Worm (Caenorhabditis elegans): ENCODE data around the gene F26H11.8.

Gene F26H11.8

DNA sequence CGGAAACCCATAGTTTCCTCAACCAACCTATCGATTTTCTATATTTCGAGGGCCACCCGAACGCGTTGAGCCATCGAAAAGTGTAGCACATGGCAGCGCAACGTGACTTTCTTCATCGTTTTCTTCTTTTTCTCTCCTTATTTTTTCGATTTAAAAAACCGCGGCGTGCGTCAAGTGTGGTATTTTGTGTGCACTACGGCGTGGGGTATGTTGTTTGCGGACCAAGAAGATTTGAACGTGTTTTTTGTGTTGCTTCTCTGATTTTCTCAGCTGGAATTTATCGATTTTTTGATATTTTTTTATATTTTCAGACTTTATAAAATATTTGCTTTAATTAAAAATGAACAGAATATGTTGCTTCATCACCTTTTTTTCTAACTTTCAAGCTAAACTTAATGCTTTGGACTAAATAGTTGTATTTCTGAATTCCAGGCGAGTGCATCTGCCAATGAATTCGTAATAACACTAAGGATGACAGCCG, 30.3 kb upstream of the F26H11.8 start, which contains the start of the genes agl-1 and pfs-2:
TSS of gene agl-1 (minus strand) at position 178 of the 481 bp plus-strand sequence.
TSS of gene pfs-2 (plus strand) at position 431 of the 481 bp plus-strand sequence.
- TF ChIP-seq xbp-1 (tag; optimal IDR thresholded peaks at IDR 0.05): peak; percentile 66
- peak; percentile 33 for TF ChIP-seq jun-1 (tag; optimal IDR thresholded peaks at IDR 0.05)
- peak; percentile 97 for TF ChIP-seq F16B12.6 (tag; optimal IDR thresholded peaks at IDR 0.05)
- peak; percentile 54 for TF ChIP-seq egl-13 (tag; optimal IDR thresholded peaks at IDR 0.05)
- TF ChIP-seq unc-62 (GFP tag; optimal IDR thresholded peaks at IDR 0.05): no peak
- no peak for TF ChIP-seq aly-2 (tag; optimal IDR thresholded peaks at IDR 0.05)
- TF ChIP-seq hlh-4 (tag; optimal IDR thresholded peaks at IDR 0.05): no peak
- no peak for TF ChIP-seq fkh-4 (tag; optimal IDR thresholded peaks at IDR 0.05; ENCODE audit: borderline replicate concordance)
- TF ChIP-seq lin-13 (GFP tag; optimal IDR thresholded peaks at IDR 0.05): peak; percentile 30
- no peak for TF ChIP-seq lir-3 (tag; optimal IDR thresholded peaks at IDR 0.05; ENCODE audit: poor library complexity)
- no peak for TF ChIP-seq hlh-17 (GFP tag; optimal IDR thresholded peaks at IDR 0.05; ENCODE audit: borderline replicate concordance)
- no peak for TF ChIP-seq pqm-1 (tag; optimal IDR thresholded peaks at IDR 0.05)
- no peak for TF ChIP-seq vab-15 (tag; optimal IDR thresholded peaks at IDR 0.05)
- TF ChIP-seq nhr-77 (tag; optimal IDR thresholded peaks at IDR 0.05): peak; percentile 73
- peak; percentile 89 to 96 for TF ChIP-seq lin-35 (GFP tag; optimal IDR thresholded peaks at IDR 0.05)
- TF ChIP-seq ces-1 (GFP tag; optimal IDR thresholded peaks at IDR 0.05): no peak
- peak; percentile 69 for TF ChIP-seq tbx-2 (tag; optimal IDR thresholded peaks at IDR 0.05)
- peak; percentile 60 for TF ChIP-seq unc-130 (tag; optimal IDR thresholded peaks at IDR 0.05)
- peak; percentile 31 for TF ChIP-seq unc-86 (tag; optimal IDR thresholded peaks at IDR 0.05)
- TF ChIP-seq ceh-90 (tag; optimal IDR thresholded peaks at IDR 0.05): no peak
- TF ChIP-seq nhr-19 (GFP tag; conservative IDR thresholded peaks at IDR 0.05): peak; percentile 71
- no peak for TF ChIP-seq aha-1 (tag; optimal IDR thresholded peaks at IDR 0.05)
- TF ChIP-seq mef-2 (tag; optimal IDR thresholded peaks at IDR 0.05): no peak
- no peak for TF ChIP-seq nhr-28 (tag; optimal IDR thresholded peaks at IDR 0.05)
- peak; percentile 88 to 92 (median 92) for TF ChIP-seq dpl-1 (GFP tag; optimal IDR thresholded peaks at IDR 0.05)
- TF ChIP-seq alr-1 (tag; optimal IDR thresholded peaks at IDR 0.05; ENCODE audit: borderline replicate concordance): no peak
- TF ChIP-seq mab-9 (GFP tag; IDR thresholded peaks at IDR 0.05): no peak; the same call in 1 of the 2 replicates
- no peak for TF ChIP-seq ceh-63 (GFP tag; optimal IDR thresholded peaks at IDR 0.05)
- peak; percentile 76 for TF ChIP-seq C16A3.4 (tag; optimal IDR thresholded peaks at IDR 0.05)
- peak; percentile 80 for TF ChIP-seq lin-14 (GFP tag; optimal IDR thresholded peaks at IDR 0.05)
- peak; percentile 69 for TF ChIP-seq lin-15B (tag; optimal IDR thresholded peaks at IDR 0.05)
- no peak for TF ChIP-seq ama-1 (optimal IDR thresholded peaks at IDR 0.05)
- TF ChIP-seq ets-5 (GFP tag; IDR thresholded peaks at IDR 0.05): no peak
- TF ChIP-seq nhr-90 (tag; optimal IDR thresholded peaks at IDR 0.05; ENCODE audit: poor library complexity): peak; percentile 52
- TF ChIP-seq hpl-2 (GFP tag; optimal IDR thresholded peaks at IDR 0.05): no peak
- TF ChIP-seq lin-39 (tag; optimal IDR thresholded peaks at IDR 0.05): no peak
- no peak for TF ChIP-seq efl-3 (GFP tag; optimal IDR thresholded peaks at IDR 0.05)
- TF ChIP-seq ztf-11 (tag; optimal IDR thresholded peaks at IDR 0.05): peak in 1 of 2 experiments; percentile 26
- TF ChIP-seq tlp-1 (tag; optimal IDR thresholded peaks at IDR 0.05): no peak
- TF ChIP-seq rnt-1 (tag; optimal IDR thresholded peaks at IDR 0.05): peak; percentile 87
- no peak for TF ChIP-seq elt-2 (tag; optimal IDR thresholded peaks at IDR 0.05)
- TF ChIP-seq nhr-71 (tag; optimal IDR thresholded peaks at IDR 0.05): peak; percentile 83
- TF ChIP-seq sptf-1 (tag; optimal IDR thresholded peaks at IDR 0.05): no peak
- peak in 1 of 6 experiments; percentile 34 for TF ChIP-seq elt-3 (tag; optimal IDR thresholded peaks at IDR 0.05)
- TF ChIP-seq mep-1 (tag; optimal IDR thresholded peaks at IDR 0.05): peak; percentile 82
- TF ChIP-seq ceh-8 (GFP tag; optimal IDR thresholded peaks at IDR 0.05): no peak
- peak; percentile 19 for TF ChIP-seq nhr-11 (tag; optimal IDR thresholded peaks at IDR 0.05)
- TF ChIP-seq ceh-88 (GFP tag; IDR thresholded peaks at IDR 0.05): no peak
- peak; percentile 91 to 94 for TF ChIP-seq lsy-2 (tag; optimal IDR thresholded peaks at IDR 0.05)
- TF ChIP-seq fkh-8 (tag; optimal IDR thresholded peaks at IDR 0.05): peak; percentile 58
- no peak for TF ChIP-seq grh-1 (GFP tag; IDR thresholded peaks at IDR 0.05)
- TF ChIP-seq unc-30 (tag; optimal IDR thresholded peaks at IDR 0.05): no peak
- TF ChIP-seq swsn-7 (tag; optimal IDR thresholded peaks at IDR 0.05): peak; percentile 69

Measured in whole organism, L1 larva.